Worm (Caenorhabditis elegans) whole organism, young adult: ENCODE measurements around the gene ugt-62.

ENCODE experiments used
- B0261.1 ChIP-seq: sonication (generic microtip); optimal IDR thresholded peaks from 2 replicates; lab custom pipeline; 2016; ENCODE audit warnings: mild to moderate bottlenecking, missing genetic modification characterization, moderate library complexity, missing compliant biosample characterization
- B0336.3 ChIP-seq: fragments of 200-800 bp; sonication (Bioruptor generic); IDR thresholded peaks from 2 replicates; pipeline ENCODE4 v1.3.6; 2022; ENCODE audit warnings: missing genetic modification characterization, missing compliant biosample characterization
- C17E4.6 ChIP-seq: fragments of 200-800 bp; sonication (Bioruptor generic); IDR thresholded peaks from 2 replicates; pipeline ENCODE4 v1.3.6; 2022; ENCODE audit warnings: missing genetic modification reagents, missing genetic modification characterization, missing compliant biosample characterization
- F22D6.2 ChIP-seq: sonication (generic microtip); optimal IDR thresholded peaks from 2 replicates; lab custom pipeline; 2016; ENCODE audit warnings: mild to moderate bottlenecking, missing genetic modification characterization, missing compliant biosample characterization
- F57A8.1 ChIP-seq: fragments of 200-800 bp; sonication (Bioruptor generic); optimal IDR thresholded peaks from 2 replicates; lab custom pipeline; 2018; ENCODE audit warnings: mild to moderate bottlenecking, missing genetic modification characterization, moderate library complexity, missing compliant biosample characterization
- F57C9.4 ChIP-seq: sonication (generic microtip); optimal IDR thresholded peaks from 2 replicates; lab custom pipeline; 2017; ENCODE audit warnings: mild to moderate bottlenecking, missing genetic modification characterization, missing compliant biosample characterization
- T26A5.8 ChIP-seq: sonication (generic microtip); optimal IDR thresholded peaks from 2 replicates; lab custom pipeline; 2016; ENCODE audit warnings: missing genetic modification characterization, missing compliant biosample characterization
- Y53F4B.3 ChIP-seq: fragments of 200-800 bp; sonication (Bioruptor generic); IDR thresholded peaks from 2 replicates; pipeline ENCODE4 v1.3.6; 2022; ENCODE audit warnings: missing genetic modification reagents, missing genetic modification characterization, missing compliant biosample characterization
- Y56A3A.18 ChIP-seq: fragments of 200-800 bp; sonication (Bioruptor generic); IDR thresholded peaks from 2 replicates; pipeline ENCODE4 v1.3.6; 2022; ENCODE audit warnings: missing genetic modification reagents, missing genetic modification characterization, missing compliant biosample characterization
- Y67H2A.10 ChIP-seq: fragments of 200-800 bp; sonication (Bioruptor generic); conservative IDR thresholded peaks from 2 replicates; pipeline ENCODE4 v1.3.6; 2022; ENCODE audit warnings: missing genetic modification reagents, missing genetic modification characterization, missing compliant biosample characterization
- ZK185.1 ChIP-seq: sonication (generic microtip); optimal IDR thresholded peaks from 2 replicates; lab custom pipeline; 2016; ENCODE audit warnings: mild to moderate bottlenecking, missing genetic modification characterization, missing compliant biosample characterization; ENCODE audit not compliant: poor library complexity, severe bottlenecking
- atf-7 ChIP-seq: sonication (generic microtip); optimal IDR thresholded peaks from 2 replicates; lab custom pipeline; 2017; ENCODE audit warnings: mild to moderate bottlenecking, missing genetic modification characterization, missing compliant biosample characterization
- attf-5 ChIP-seq: fragments of 200-800 bp; sonication (Bioruptor generic); optimal IDR thresholded peaks from 2 replicates; lab custom pipeline; 2018; ENCODE audit warnings: mild to moderate bottlenecking, missing genetic modification characterization, missing compliant biosample characterization
- bed-2 ChIP-seq: fragments of 200-800 bp; sonication (Bioruptor generic); IDR thresholded peaks from 2 replicates; pipeline ENCODE4 v1.3.6; 2022; ENCODE audit warnings: missing genetic modification reagents, missing genetic modification characterization, missing compliant biosample characterization
- ccch-3 ChIP-seq: fragments of 200-800 bp; sonication (Bioruptor generic); optimal IDR thresholded peaks from 2 replicates; lab custom pipeline; 2018; ENCODE audit warnings: mild to moderate bottlenecking, missing genetic modification characterization, missing compliant biosample characterization
- cebp-1 ChIP-seq, 2 experiments: fragments of 200-800 bp in 1 of 2; sonication (Bioruptor generic) in 1 of 2; sonication (generic microtip) in 1 of 2; IDR thresholded peaks in 1 of 2; optimal IDR thresholded peaks in 1 of 2; 2 replicates each; pipeline versions ENCODE4 v1.3.6 to Lab custom; 2017 to 2022; ENCODE audit warnings: missing compliant biosample characterization in 2 of 2, missing genetic modification characterization in 2 of 2, mild to moderate bottlenecking in 1 of 2, missing genetic modification reagents in 1 of 2, moderate library complexity in 1 of 2
- ceh-91 ChIP-seq: fragments of 200-800 bp; sonication (Bioruptor generic); IDR thresholded peaks from 2 replicates; pipeline ENCODE4 v1.3.6; 2022; ENCODE audit warnings: missing genetic modification reagents, missing genetic modification characterization, missing compliant biosample characterization
- chd-7 ChIP-seq: sonication (generic microtip); optimal IDR thresholded peaks from 2 replicates; lab custom pipeline; 2016; ENCODE audit warnings: mild to moderate bottlenecking, missing genetic modification characterization, moderate library complexity, missing compliant biosample characterization
- dox-1 ChIP-seq: fragments of 200-800 bp; sonication (Bioruptor generic); IDR thresholded peaks from 2 replicates; pipeline ENCODE4 v1.3.6; 2022; ENCODE audit warnings: missing genetic modification reagents, missing genetic modification characterization, missing compliant biosample characterization
- egl-44 ChIP-seq: fragments of 200-800 bp; sonication (Bioruptor generic); IDR thresholded peaks from 2 replicates; pipeline ENCODE4 v1.3.6; 2022; ENCODE audit warnings: missing genetic modification reagents, missing genetic modification characterization, missing compliant biosample characterization
- egrh-3 ChIP-seq: fragments of 200-800 bp; sonication (Bioruptor generic); IDR thresholded peaks from 2 replicates; pipeline ENCODE4 v1.3.6; 2022; ENCODE audit warnings: missing genetic modification reagents, missing genetic modification characterization, missing compliant biosample characterization
- gei-17 ChIP-seq: fragments of 200-800 bp; sonication (Bioruptor generic); optimal IDR thresholded peaks from 2 replicates; lab custom pipeline; 2018; ENCODE audit warnings: mild to moderate bottlenecking, missing genetic modification characterization, missing compliant biosample characterization
- hrde-1 ChIP-seq: sonication (generic microtip); optimal IDR thresholded peaks from 2 replicates; lab custom pipeline; 2016; ENCODE audit warnings: missing genetic modification characterization, mild to moderate bottlenecking, missing compliant biosample characterization, moderate library complexity, missing genotype, missing genetic modification reagents, borderline replicate concordance
- let-526 ChIP-seq: fragments of 200-800 bp; sonication (Bioruptor generic); IDR thresholded peaks from 2 replicates; pipeline ENCODE4 v1.3.6; 2022; ENCODE audit warnings: missing genetic modification reagents, missing genetic modification characterization, missing compliant biosample characterization
- let-607 ChIP-seq, 2 experiments: fragments of 200-800 bp in 1 of 2; sonication (Bioruptor generic) in 1 of 2; sonication (generic microtip) in 1 of 2; optimal IDR thresholded peaks; 2 replicates each; lab custom pipeline; 2016 to 2018; ENCODE audit warnings: mild to moderate bottlenecking in 2 of 2, missing compliant biosample characterization in 2 of 2, missing genetic modification characterization in 2 of 2, moderate library complexity in 2 of 2, missing genotype in 1 of 2
- lin-40 ChIP-seq: sonication (generic microtip); optimal IDR thresholded peaks from 2 replicates; lab custom pipeline; 2016; ENCODE audit warnings: missing genetic modification characterization, mild to moderate bottlenecking, missing compliant biosample characterization, missing genotype, missing genetic modification reagents
- madf-10 ChIP-seq: sonication (generic microtip); optimal IDR thresholded peaks from 2 replicates; lab custom pipeline; 2016; ENCODE audit warnings: mild to moderate bottlenecking, missing genetic modification characterization, missing compliant biosample characterization
- nfyb-1 ChIP-seq: fragments of 200-800 bp; sonication (Bioruptor generic); IDR thresholded peaks from 2 replicates; pipeline ENCODE4 v1.3.6; 2022; ENCODE audit warnings: missing genetic modification reagents, missing genetic modification characterization, missing compliant biosample characterization
- nhr-27 ChIP-seq: fragments of 200-800 bp; sonication (Bioruptor generic); optimal IDR thresholded peaks from 2 replicates; lab custom pipeline; 2018; ENCODE audit warnings: mild to moderate bottlenecking, missing genetic modification characterization, moderate library complexity, missing compliant biosample characterization
- nhr-80 ChIP-seq: sonication (generic microtip); optimal IDR thresholded peaks from 2 replicates; lab custom pipeline; 2016; ENCODE audit warnings: missing genetic modification characterization, missing compliant biosample characterization
- nhr-90 ChIP-seq: sonication (generic microtip); optimal IDR thresholded peaks from 2 replicates; lab custom pipeline; 2016; ENCODE audit warnings: missing genotype, mild to moderate bottlenecking, missing genetic modification characterization, missing compliant biosample characterization
- pbrm-1 ChIP-seq: fragments of 200-800 bp; sonication (Bioruptor generic); IDR thresholded peaks from 2 replicates; pipeline ENCODE4 v1.3.6; 2022; ENCODE audit warnings: missing genetic modification reagents, missing genetic modification characterization, missing compliant biosample characterization
- rec-8 ChIP-seq, 2 experiments: sonication (generic microtip); optimal IDR thresholded peaks; 2 replicates each; lab custom pipeline; 2016; ENCODE audit warnings: mild to moderate bottlenecking in 2 of 2, missing genetic modification characterization in 2 of 2, missing genetic modification reagents in 2 of 2, missing genotype in 2 of 2, missing biosample characterization in 1 of 2, missing compliant biosample characterization in 1 of 2, moderate library complexity in 1 of 2
- snpc-1.1 ChIP-seq: sonication (generic microtip); optimal IDR thresholded peaks from 2 replicates; lab custom pipeline; 2017; ENCODE audit warnings: missing genetic modification characterization, mild to moderate bottlenecking, missing compliant biosample characterization, antibody characterized with exemption, moderate library complexity, missing genotype, missing genetic modification reagents; ENCODE audit not compliant: insufficient read depth
- snpc-4 ChIP-seq, 5 experiments: fragments of 150-350 bp in 1 of 5; sonication (generic microtip) in 4 of 5; optimal IDR thresholded peaks; 2 replicates each; lab custom pipeline; 2014 to 2018; ENCODE audit warnings: missing genetic modification characterization in 5 of 5, missing biosample characterization in 3 of 5, antibody characterized with exemption in 2 of 5, mild to moderate bottlenecking in 2 of 5, missing compliant biosample characterization in 2 of 5, missing genotype in 2 of 5, moderate library complexity in 2 of 5, missing genetic modification reagents in 1 of 5
- sptf-2 ChIP-seq: fragments of 200-800 bp; sonication (Bioruptor generic); optimal IDR thresholded peaks from 2 replicates; lab custom pipeline; 2018; ENCODE audit warnings: mild to moderate bottlenecking, missing genetic modification characterization, missing compliant biosample characterization
- tbp1 ChIP-seq: fragments of 200-800 bp; sonication (Bioruptor generic); optimal IDR thresholded peaks from 2 replicates; lab custom pipeline; 2018; ENCODE audit warnings: mild to moderate bottlenecking, missing genetic modification characterization, missing compliant biosample characterization
- unc-62 ChIP-seq: fragments of 150-350 bp; optimal IDR thresholded peaks from 2 replicates; lab custom pipeline; 2014; ENCODE audit warnings: missing biosample characterization, missing genetic modification reagents, missing genetic modification characterization
- zfh-2 ChIP-seq: fragments of 200-800 bp; sonication (Bioruptor generic); conservative IDR thresholded peaks from 2 replicates; pipeline ENCODE4 v1.3.6; 2022; ENCODE audit warnings: missing genetic modification reagents, missing genetic modification characterization, missing compliant biosample characterization
- ztf-22 ChIP-seq: fragments of 200-800 bp; sonication (Bioruptor generic); optimal IDR thresholded peaks from 2 replicates; lab custom pipeline; 2018; ENCODE audit warnings: mild to moderate bottlenecking, missing genetic modification characterization, moderate library complexity, missing compliant biosample characterization
- ztf-26 ChIP-seq: sonication (generic microtip); optimal IDR thresholded peaks from 2 replicates; lab custom pipeline; 2017; ENCODE audit warnings: missing genetic modification characterization, missing compliant biosample characterization
- ztf-28 ChIP-seq: fragments of 200-800 bp; sonication (Bioruptor generic); IDR thresholded peaks from 2 replicates; pipeline ENCODE4 v1.3.6; 2022; ENCODE audit warnings: missing genetic modification reagents, missing genetic modification characterization, missing compliant biosample characterization

Gene ugt-62

DNA sequence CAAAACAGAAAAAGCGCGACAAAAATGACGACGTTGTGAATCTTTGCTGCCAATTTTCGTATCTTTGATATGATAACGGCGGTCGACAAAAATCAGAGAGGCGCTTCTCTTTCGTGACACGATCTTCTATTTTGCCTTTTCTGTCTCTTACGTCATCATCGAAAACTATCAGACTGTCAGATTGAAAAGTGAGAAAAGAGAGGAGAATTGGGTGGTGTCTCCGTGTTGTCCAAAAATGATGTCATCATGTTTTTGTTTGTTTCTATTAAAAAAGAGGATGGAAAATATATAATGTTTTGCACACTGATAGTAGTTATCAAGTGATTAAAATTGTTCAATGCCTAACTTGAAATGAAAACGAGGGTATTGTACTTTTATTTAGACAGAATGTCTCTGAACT, 44.3 kb downstream of the ugt-62 start:
- TF ChIP-seq pbrm-1 (GFP tag; lab: Robert Waterston, UW), result 0 out of 2 replicates have a peak, but pooled peaks have one; percentile 13
- TF ChIP-seq egl-44 (GFP tag; lab: Robert Waterston, UW), result 0 out of 2 replicates have a peak, but pooled peaks have one; percentile 31
- TF ChIP-seq lin-40 (tag; lab: Kevin White, UChicago), result peak; percentile 36
- peak; percentile 9 for TF ChIP-seq ztf-26 (tag; lab: Kevin White, UChicago)
- TF ChIP-seq B0336.3 (GFP tag; lab: Robert Waterston, UW), result peak; percentile 68
- TF ChIP-seq Y53F4B.3, result no peak
- TF ChIP-seq madf-10 (tag; lab: Kevin White, UChicago), result peak; percentile 20
- peak; percentile 82 for TF ChIP-seq nfyb-1
- peak; percentile 98 for TF ChIP-seq atf-7 (tag; lab: Kevin White, UChicago)
- no peak for TF ChIP-seq T26A5.8 (tag; lab: Kevin White, UChicago)
- TF ChIP-seq F57A8.1, result no peak
- TF ChIP-seq nhr-90 (tag; lab: Kevin White, UChicago), result peak; percentile 53
- 0 out of 2 replicates have a peak, but pooled peaks have one; percentile 56 for TF ChIP-seq Y56A3A.18 (GFP tag; lab: Robert Waterston, UW)
- peak; percentile 63 for TF ChIP-seq ZK185.1
- peak; percentile 39; the same call in 1 of the 2 replicates for TF ChIP-seq dox-1
- TF ChIP-seq egrh-3 (GFP tag; lab: Robert Waterston, UW), result no peak
- TF ChIP-seq cebp-1 (GFP tag; IDR thresholded peaks at IDR 0.05; lab: Robert Waterston, UW), result no peak
- peak; percentile 44 for TF ChIP-seq cebp-1 (tag; optimal IDR thresholded peaks at IDR 0.05; lab: Kevin White, UChicago)
- TF ChIP-seq chd-7 (tag; lab: Kevin White, UChicago), result peak; percentile 19
- TF ChIP-seq let-607 (tag; optimal IDR thresholded peaks at IDR 0.05; lab: Kevin White, UChicago), result peak; percentile 33 to 35
- 0 out of 2 replicates have a peak, but pooled peaks have one; percentile 20 for TF ChIP-seq let-526 (GFP tag; lab: Robert Waterston, UW)
- peak; percentile 39 for TF ChIP-seq attf-5 (GFP tag; lab: Kevin White, UChicago)
- peak; percentile 93 for TF ChIP-seq nhr-80
- TF ChIP-seq unc-62 (GFP tag; lab: Kevin White, UChicago), result peak; percentile 87
- no peak for TF ChIP-seq F57C9.4 (tag; lab: Kevin White, UChicago)
- peak; percentile 69 for TF ChIP-seq ztf-22 (GFP tag; lab: Kevin White, UChicago)
- peak; percentile 42 for TF ChIP-seq tbp1
- no peak for TF ChIP-seq snpc-4 (GFP tag; optimal IDR thresholded peaks at IDR 0.05; lab: Kevin White, UChicago)
- TF ChIP-seq snpc-4 (tag; optimal IDR thresholded peaks at IDR 0.05; lab: Kevin White, UChicago), result peak in 1 of 4 experiments; percentile 7
- TF ChIP-seq nhr-27 (tag; lab: Kevin White, UChicago), result no peak

DNA sequence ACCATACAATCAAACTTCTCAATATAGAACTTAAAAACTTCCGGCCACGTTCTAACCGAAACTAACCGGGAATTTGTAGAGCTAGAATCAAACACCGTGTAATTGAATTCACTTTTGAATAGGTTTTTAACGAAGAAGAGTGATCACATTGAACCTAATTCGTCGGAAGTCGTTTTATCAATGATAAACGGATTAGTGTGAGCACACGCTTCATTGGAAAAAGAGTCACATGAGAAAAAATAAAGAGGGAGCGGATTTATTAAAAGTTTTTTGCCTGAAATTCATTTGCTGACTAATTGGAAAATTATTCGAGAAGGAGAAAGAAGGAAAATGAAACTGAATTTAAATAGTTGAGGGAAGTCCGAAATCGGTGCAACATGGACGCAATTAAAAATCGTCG, 44.7 kb downstream of the ugt-62 start:
- TF ChIP-seq C17E4.6 (GFP tag; lab: Robert Waterston, UW), result no peak
- no peak for TF ChIP-seq F22D6.2 (tag; lab: Kevin White, UChicago)
- no peak for TF ChIP-seq ccch-3 (GFP tag; lab: Kevin White, UChicago)
- TF ChIP-seq gei-17 (GFP tag; lab: Kevin White, UChicago), result no peak
- TF ChIP-seq ztf-28 (GFP tag; lab: Robert Waterston, UW), result no peak
- no peak for TF ChIP-seq zfh-2 (GFP tag; lab: Robert Waterston, UW)
- TF ChIP-seq ceh-91 (GFP tag; lab: Robert Waterston, UW), result no peak
- no peak for TF ChIP-seq lin-40 (tag; lab: Kevin White, UChicago)
- TF ChIP-seq bed-2 (GFP tag; lab: Robert Waterston, UW), result no peak
- TF ChIP-seq sptf-2 (GFP tag; lab: Kevin White, UChicago), result no peak
- TF ChIP-seq snpc-1.1, result no peak
- TF ChIP-seq Y67H2A.10 (GFP tag; lab: Robert Waterston, UW), result no peak
- no peak for TF ChIP-seq rec-8 (tag; optimal IDR thresholded peaks at IDR 0.05; lab: Kevin White, UChicago)
- no peak for TF ChIP-seq B0261.1 (tag; lab: Kevin White, UChicago)
- no peak for TF ChIP-seq hrde-1 (tag; lab: Kevin White, UChicago)
